Worm (Caenorhabditis elegans) whole organism, L4 larva: ENCODE data around the gene nhr-238.

Experiments
- aly-2 ChIP-seq: sonication (generic microtip); optimal IDR thresholded peaks from 2 replicates; lab custom pipeline; 2018; ENCODE audit warnings: missing biosample characterization, missing genetic modification characterization
- attf-4 ChIP-seq: sonication (generic microtip); optimal IDR thresholded peaks from 3 replicates; lab custom pipeline; 2017; ENCODE audit warnings: missing biosample characterization, missing genetic modification characterization
- dve-1 ChIP-seq: sonication (generic microtip); optimal IDR thresholded peaks from 2 replicates; lab custom pipeline; 2017; ENCODE audit warnings: antibody characterized with exemption, mild to moderate bottlenecking, missing genetic modification characterization, missing compliant biosample characterization; ENCODE audit not compliant: insufficient read depth
- egl-27 ChIP-seq: sonication (generic microtip); optimal IDR thresholded peaks from 3 replicates; lab custom pipeline; 2017; ENCODE audit warnings: missing biosample characterization, missing genetic modification reagents, missing genetic modification characterization
- fkh-10 ChIP-seq: fragments of 150-350 bp; optimal IDR thresholded peaks from 2 replicates; lab custom pipeline; 2014; ENCODE audit warnings: missing biosample characterization, missing genetic modification reagents, missing genetic modification characterization
- fos-1 ChIP-seq: fragments of 150-350 bp; optimal IDR thresholded peaks from 2 replicates; lab custom pipeline; 2014; ENCODE audit warnings: missing biosample characterization, missing genetic modification characterization
- lin-13 ChIP-seq: fragments of 150-350 bp; optimal IDR thresholded peaks from 2 replicates; lab custom pipeline; 2014; ENCODE audit warnings: missing biosample characterization, missing genetic modification reagents, missing genetic modification characterization
- lin-15B ChIP-seq: fragments of 150-350 bp; sonication (generic microtip); optimal IDR thresholded peaks from 3 replicates; lab custom pipeline; 2014; ENCODE audit warnings: missing biosample characterization, missing genetic modification characterization
- nhr-11 ChIP-seq: fragments of 150-350 bp; optimal IDR thresholded peaks from 2 replicates; lab custom pipeline; 2014; ENCODE audit warnings: missing biosample characterization, missing genetic modification characterization
- nhr-42 ChIP-seq: fragments of 200-800 bp; sonication (Bioruptor generic); IDR thresholded peaks from 2 replicates; pipeline ENCODE4 v1.3.6; 2022; ENCODE audit warnings: missing genetic modification characterization, missing compliant biosample characterization
- nhr-6 ChIP-seq: fragments of 150-350 bp; optimal IDR thresholded peaks from 2 replicates; lab custom pipeline; 2014; ENCODE audit warnings: missing biosample characterization, missing genetic modification characterization
- unc-130 ChIP-seq: sonication (generic microtip); optimal IDR thresholded peaks from 2 replicates; lab custom pipeline; 2016; ENCODE audit warnings: missing genetic modification reagents, missing genetic modification characterization, missing compliant biosample characterization
- ztf-11 ChIP-seq: fragments of 150-350 bp; optimal IDR thresholded peaks from 2 replicates; lab custom pipeline; 2014; ENCODE audit warnings: missing biosample characterization, missing genetic modification characterization

DNA sequence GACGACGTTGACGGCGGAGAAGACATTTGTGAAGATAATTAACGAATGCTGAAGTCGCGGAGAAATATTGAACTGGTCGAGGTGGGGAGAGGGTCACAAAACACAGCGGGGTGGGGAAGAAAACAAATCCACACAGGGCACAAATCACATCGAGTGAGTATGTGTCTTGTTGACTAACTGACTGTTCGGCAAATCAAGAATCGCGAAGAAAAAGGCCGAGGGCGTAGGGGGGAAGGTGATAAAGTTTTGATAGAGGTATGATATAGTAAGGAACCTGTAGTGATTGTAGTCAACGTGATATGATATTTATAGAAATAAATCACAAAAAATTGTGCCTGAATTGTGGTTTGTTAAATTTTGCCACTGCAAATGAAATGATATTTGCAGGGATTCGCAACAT lies 21.4 kb downstream of the nhr-238 start, which contains the start of gene nhr-178:
- TF ChIP-seq aly-2: no peak
- TF ChIP-seq nhr-42 (GFP tag; lab: Robert Waterston, UW): peak; percentile 90
- TF ChIP-seq fkh-10: no peak
- TF ChIP-seq egl-27: no peak
- peak; percentile 85 for TF ChIP-seq dve-1
- TF ChIP-seq fos-1: no peak
- no peak for TF ChIP-seq unc-130
- TF ChIP-seq lin-15B (tag; lab: Kevin White, UChicago): no peak
- no peak for TF ChIP-seq nhr-11 (tag; lab: Kevin White, UChicago)
- no peak for TF ChIP-seq ztf-11 (tag; lab: Kevin White, UChicago)
- TF ChIP-seq lin-13 (GFP tag; lab: Kevin White, UChicago): no peak
- TF ChIP-seq nhr-6 (tag; lab: Kevin White, UChicago): no peak
- no peak for TF ChIP-seq attf-4 (tag; lab: Kevin White, UChicago)
